Worm (Caenorhabditis elegans) whole organism, young adult: Measurements from ENCODE around the gene phyh-1.

ENCODE experiments used
- T26A5.8 ChIP-seq: sonication (generic microtip); optimal IDR thresholded peaks from 2 replicates; lab custom pipeline; 2016; ENCODE audit warnings: missing genetic modification characterization, missing compliant biosample characterization
- Y53G8AR.9 ChIP-seq: fragments of 200-800 bp; sonication (Bioruptor generic); conservative IDR thresholded peaks from 2 replicates; pipeline ENCODE4 v1.3.6; 2022; ENCODE audit warnings: missing genetic modification reagents, missing genetic modification characterization, missing compliant biosample characterization
- Y56A3A.18 ChIP-seq: fragments of 200-800 bp; sonication (Bioruptor generic); IDR thresholded peaks from 2 replicates; pipeline ENCODE4 v1.3.6; 2022; ENCODE audit warnings: missing genetic modification reagents, missing genetic modification characterization, missing compliant biosample characterization
- cebp-1 ChIP-seq, 2 experiments: fragments of 200-800 bp in 1 of 2; sonication (Bioruptor generic) in 1 of 2; sonication (generic microtip) in 1 of 2; IDR thresholded peaks in 1 of 2; optimal IDR thresholded peaks in 1 of 2; 2 replicates each; pipeline versions ENCODE4 v1.3.6 to Lab custom; 2017 to 2022; ENCODE audit warnings: missing compliant biosample characterization in 2 of 2, missing genetic modification characterization in 2 of 2, mild to moderate bottlenecking in 1 of 2, missing genetic modification reagents in 1 of 2, moderate library complexity in 1 of 2
- egl-18 ChIP-seq: fragments of 200-800 bp; sonication (Bioruptor generic); IDR thresholded peaks from 2 replicates; pipeline ENCODE4 v1.3.6; 2022; ENCODE audit warnings: missing genetic modification reagents, missing genetic modification characterization, missing compliant biosample characterization
- hrde-1 ChIP-seq: sonication (generic microtip); optimal IDR thresholded peaks from 2 replicates; lab custom pipeline; 2016; ENCODE audit warnings: missing genetic modification characterization, mild to moderate bottlenecking, missing compliant biosample characterization, moderate library complexity, missing genotype, missing genetic modification reagents, borderline replicate concordance
- pha-4 ChIP-seq: fragments of 150-350 bp; sonication (generic microtip); optimal IDR thresholded peaks from 2 replicates; lab custom pipeline; 2014; ENCODE audit warnings: missing biosample characterization, missing genetic modification reagents, missing genetic modification characterization
- rcor-1 ChIP-seq: fragments of 200-800 bp; sonication (Bioruptor generic); IDR thresholded peaks from 2 replicates; pipeline ENCODE4 v1.3.6; 2022; ENCODE audit warnings: missing genetic modification reagents, missing genetic modification characterization, missing compliant biosample characterization
- sea-2 ChIP-seq: fragments of 200-800 bp; sonication (Bioruptor generic); IDR thresholded peaks from 2 replicates; pipeline ENCODE4 v1.3.6; 2022; ENCODE audit warnings: missing genetic modification characterization, missing compliant biosample characterization
- snpc-4 ChIP-seq, 5 experiments: fragments of 150-350 bp in 1 of 5; sonication (generic microtip) in 4 of 5; optimal IDR thresholded peaks; 2 replicates each; lab custom pipeline; 2014 to 2018; ENCODE audit warnings: missing genetic modification characterization in 5 of 5, missing biosample characterization in 3 of 5, antibody characterized with exemption in 2 of 5, mild to moderate bottlenecking in 2 of 5, missing compliant biosample characterization in 2 of 5, missing genotype in 2 of 5, moderate library complexity in 2 of 5, missing genetic modification reagents in 1 of 5
- unc-62 ChIP-seq: fragments of 150-350 bp; optimal IDR thresholded peaks from 2 replicates; lab custom pipeline; 2014; ENCODE audit warnings: missing biosample characterization, missing genetic modification reagents, missing genetic modification characterization

- TF ChIP-seq snpc-4 (GFP tag; optimal IDR thresholded peaks at IDR 0.05; lab: Kevin White, UChicago) (no peak), snpc-4 (tag; optimal IDR thresholded peaks at IDR 0.05; lab: Kevin White, UChicago) (no peak), rcor-1 (GFP tag; lab: Robert Waterston, UW) (no peak), Y56A3A.18 (GFP tag; lab: Robert Waterston, UW) (no peak), T26A5.8 (tag; lab: Kevin White, UChicago) (no peak), Y53G8AR.9 (GFP tag; lab: Robert Waterston, UW) (no peak), unc-62 (GFP tag; lab: Kevin White, UChicago) (no peak), hrde-1 (tag; lab: Kevin White, UChicago) (no peak), sea-2 (no peak), cebp-1 (GFP tag; IDR thresholded peaks at IDR 0.05; lab: Robert Waterston, UW) (no peak), cebp-1 (tag; optimal IDR thresholded peaks at IDR 0.05; lab: Kevin White, UChicago) (no peak), pha-4 (tag; lab: Kevin White, UChicago) (no peak), egl-18 (no peak)
These were observed 51.3 kb downstream of the phyh-1 start for ce11 chrIV:17207864-17208263.
